Fruit fly (Drosophila melanogaster) whole organism, wandering third instar larva: ENCODE measurements around the gene CG12395.
A peak's percentile ranks its signal among the peaks of the same experiment; 100 is the strongest.

Experiments used
- Abd-B ChIP-seq: fragments of >200 bp; optimal IDR thresholded peaks from 2 replicates; lab custom pipeline; 2017; ENCODE audit warnings: missing biosample characterization, missing genetic modification characterization
- CG32264 ChIP-seq: fragments of 200-800 bp; sonication (Bioruptor generic); optimal IDR thresholded peaks from 2 replicates; lab custom pipeline; 2016; ENCODE audit warnings: missing biosample characterization, missing genetic modification characterization
- CG9705 ChIP-seq: fragments of 200-800 bp; sonication (Bioruptor generic); optimal IDR thresholded peaks from 2 replicates; lab custom pipeline; 2018; ENCODE audit warnings: missing biosample characterization, mild to moderate bottlenecking, missing genetic modification characterization
- CrebA ChIP-seq: fragments of 200-800 bp; sonication (Bioruptor generic); optimal IDR thresholded peaks from 2 replicates; lab custom pipeline; 2016; ENCODE audit warnings: missing biosample characterization, mild to moderate bottlenecking, missing genetic modification characterization, borderline replicate concordance
- Dfd ChIP-seq: fragments of >200 bp; optimal IDR thresholded peaks from 2 replicates; lab custom pipeline; 2017; ENCODE audit warnings: missing biosample characterization, missing genetic modification characterization
- Dif ChIP-seq: fragments of 200-275, 200-300 bp; sonication (Bioruptor generic); optimal IDR thresholded peaks from 2 replicates; lab custom pipeline; 2018; ENCODE audit warnings: missing biosample characterization, missing genetic modification characterization; ENCODE audit not compliant: partially characterized antibody
- GATAd ChIP-seq: sonication (Bioruptor generic); optimal IDR thresholded peaks from 2 replicates; lab custom pipeline; 2016; ENCODE audit warnings: missing biosample characterization, missing genetic modification characterization
- HLH106 ChIP-seq: fragments of 200-800 bp; optimal IDR thresholded peaks from 3 replicates; lab custom pipeline; 2019; ENCODE audit warnings: missing biosample characterization, mild to moderate bottlenecking, missing genetic modification characterization, moderate library complexity
- Hnf4 ChIP-seq: fragments of 200-800 bp; sonication (Bioruptor generic); optimal IDR thresholded peaks from 2 replicates; lab custom pipeline; 2016; ENCODE audit warnings: missing biosample characterization, mild to moderate bottlenecking, missing genetic modification characterization
- Hr78 ChIP-seq: fragments of >200 bp; optimal IDR thresholded peaks from 2 replicates; lab custom pipeline; 2017; ENCODE audit warnings: missing biosample characterization, missing genetic modification characterization
- Hr83 ChIP-seq: fragments of 200-300 bp; sonication (Bioruptor generic); optimal IDR thresholded peaks from 2 replicates; lab custom pipeline; 2016; ENCODE audit warnings: missing biosample characterization, mild to moderate bottlenecking, missing genetic modification characterization, moderate library complexity; ENCODE audit not compliant: poor library complexity, severe bottlenecking
- Jra ChIP-seq: sonication (Bioruptor generic); optimal IDR thresholded peaks from 2 replicates; lab custom pipeline; 2016; ENCODE audit warnings: missing biosample characterization, missing genetic modification characterization
- Mio ChIP-seq: sonication (Bioruptor generic); optimal IDR thresholded peaks from 2 replicates; lab custom pipeline; 2016; ENCODE audit warnings: missing biosample characterization, missing genetic modification characterization
- Myc ChIP-seq: fragments of >200 bp; optimal IDR thresholded peaks from 2 replicates; lab custom pipeline; 2017
- N ChIP-seq: fragments of >200 bp; optimal IDR thresholded peaks from 2 replicates; lab custom pipeline; 2018; ENCODE audit warnings: missing biosample characterization, missing external identifiers, missing genetic modification characterization
- OdsH ChIP-seq: fragments of 200-800 bp; sonication (Bioruptor generic); optimal IDR thresholded peaks from 2 replicates; lab custom pipeline; 2016; ENCODE audit warnings: missing biosample characterization, mild to moderate bottlenecking, missing genetic modification characterization
- Rel ChIP-seq, 2 experiments: fragments of 200-800 bp; sonication (Bioruptor generic) in 1 of 2; optimal IDR thresholded peaks; 2 replicates in 1 of 2; 3 replicates in 1 of 2; lab custom pipeline; 2016 to 2019; ENCODE audit warnings: mild to moderate bottlenecking in 2 of 2, missing biosample characterization in 2 of 2, missing genetic modification characterization in 2 of 2, moderate library complexity in 1 of 2
- Sp1 ChIP-seq: fragments of 200-800 bp; sonication (Bioruptor generic); optimal IDR thresholded peaks from 3 replicates; lab custom pipeline; 2019; ENCODE audit warnings: missing biosample characterization, mild to moderate bottlenecking, missing genetic modification characterization, moderate library complexity
- Vsx2 ChIP-seq: fragments of 200-300, 225-300 bp; sonication (Bioruptor generic); optimal IDR thresholded peaks from 2 replicates; lab custom pipeline; 2018; ENCODE audit warnings: missing biosample characterization, missing genetic modification characterization; ENCODE audit not compliant: partially characterized antibody
- br ChIP-seq: fragments of 200-800 bp; sonication (Bioruptor generic); optimal IDR thresholded peaks from 2 replicates; lab custom pipeline; 2016; ENCODE audit warnings: missing biosample characterization, missing genetic modification characterization
- brk ChIP-seq: fragments of 200-800 bp; sonication (Bioruptor generic); optimal IDR thresholded peaks from 2 replicates; lab custom pipeline; 2016; ENCODE audit warnings: missing biosample characterization, mild to moderate bottlenecking, missing genetic modification characterization
- dl ChIP-seq, 2 experiments: fragments of 175-275, 200-275 bp in 1 of 2; fragments of 200-275 bp in 1 of 2; sonication (Bioruptor generic); optimal IDR thresholded peaks; lab custom pipeline; 2018; ENCODE audit warnings: mild to moderate bottlenecking in 2 of 2, missing biosample characterization in 2 of 2, missing genetic modification characterization in 2 of 2, moderate library complexity in 2 of 2; ENCODE audit not compliant: partially characterized antibody in 2 of 2, insufficient read depth in 1 of 2
- dmrt93B ChIP-seq: fragments of 200-800 bp; sonication (Bioruptor generic); optimal IDR thresholded peaks from 2 replicates; lab custom pipeline; 2018; ENCODE audit warnings: missing biosample characterization, mild to moderate bottlenecking, missing genetic modification characterization
- dsf ChIP-seq: sonication (Bioruptor generic); optimal IDR thresholded peaks from 2 replicates; lab custom pipeline; 2016; ENCODE audit warnings: missing biosample characterization, missing genetic modification characterization, borderline replicate concordance
- ey ChIP-seq: fragments of 200-800 bp; sonication (Bioruptor generic); optimal IDR thresholded peaks from 2 replicates; lab custom pipeline; 2016; ENCODE audit warnings: missing biosample characterization, missing genetic modification characterization
- foxo ChIP-seq, 2 experiments: fragments of 200-800 bp; sonication (Bioruptor generic); optimal IDR thresholded peaks; 2 replicates in 1 of 2; 3 replicates in 1 of 2; lab custom pipeline; 2016 to 2017; ENCODE audit warnings: missing biosample characterization in 2 of 2, missing genetic modification characterization in 2 of 2
- fru ChIP-seq: fragments of 200-800 bp; sonication (Bioruptor generic); optimal IDR thresholded peaks from 3 replicates; lab custom pipeline; 2016; ENCODE audit warnings: missing biosample characterization, mild to moderate bottlenecking, missing genetic modification characterization
- h ChIP-seq: fragments of 200-800 bp; sonication (Bioruptor generic); optimal IDR thresholded peaks from 3 replicates; lab custom pipeline; 2016; ENCODE audit warnings: missing biosample characterization, mild to moderate bottlenecking, missing genetic modification characterization
- jim ChIP-seq: fragments of 175-275, 200-325 bp; sonication (Bioruptor generic); optimal IDR thresholded peaks from 2 replicates; lab custom pipeline; 2016; ENCODE audit warnings: missing biosample characterization, mild to moderate bottlenecking, missing genetic modification characterization
- lola ChIP-seq: fragments of >200 bp; optimal IDR thresholded peaks from 2 replicates; lab custom pipeline; 2017; ENCODE audit warnings: missing biosample characterization, missing genetic modification characterization
- pan ChIP-seq: fragments of >200 bp; optimal IDR thresholded peaks from 2 replicates; lab custom pipeline; 2017
- psq ChIP-seq: fragments of 200-800 bp; sonication (Bioruptor generic); optimal IDR thresholded peaks from 3 replicates; lab custom pipeline; 2017; ENCODE audit warnings: missing biosample characterization, mild to moderate bottlenecking, missing genetic modification characterization, moderate library complexity
- rgr ChIP-seq: fragments of 200-800 bp; sonication (Bioruptor generic); optimal IDR thresholded peaks from 3 replicates; lab custom pipeline; 2016; ENCODE audit warnings: missing biosample characterization, mild to moderate bottlenecking, missing genetic modification characterization
- sage ChIP-seq: fragments of 200-800 bp; sonication (Bioruptor generic); optimal IDR thresholded peaks from 2 replicates; lab custom pipeline; 2016; ENCODE audit warnings: missing biosample characterization, mild to moderate bottlenecking, missing genetic modification characterization
- sv ChIP-seq: fragments of 200-800 bp; sonication (Bioruptor generic); optimal IDR thresholded peaks from 3 replicates; lab custom pipeline; 2016; ENCODE audit warnings: missing biosample characterization, missing genetic modification characterization
- tai ChIP-seq: sonication (Bioruptor generic); optimal IDR thresholded peaks from 2 replicates; lab custom pipeline; 2016; ENCODE audit warnings: missing biosample characterization, missing genetic modification characterization
- usp ChIP-seq: fragments of >200 bp; optimal IDR thresholded peaks from 2 replicates; lab custom pipeline; 2017; ENCODE audit warnings: missing biosample characterization, missing genetic modification characterization
- woc ChIP-seq: sonication (Bioruptor generic); optimal IDR thresholded peaks from 2 replicates; lab custom pipeline; 2016; ENCODE audit warnings: missing biosample characterization, mild to moderate bottlenecking, missing genetic modification characterization

Gene CG12395

dm6 chrX:16102338-16103218 is 39.9 kb upstream of the CG12395 start:
- TF ChIP-seq CG32264 (GFP tag; lab: Kevin White, UChicago) = no peak
- TF ChIP-seq dmrt93B (GFP tag; lab: Kevin White, UChicago) = peak; percentile 51
- TF ChIP-seq br = peak; percentile 71
- peak; percentile 82 for TF ChIP-seq h (GFP tag; lab: Kevin White, UChicago)
- TF ChIP-seq foxo (GFP tag; optimal IDR thresholded peaks at IDR 0.05; lab: Kevin White, UChicago) = peak in 1 of 2 experiments; percentile 86
- TF ChIP-seq sage (GFP tag; lab: Kevin White, UChicago) = no peak
- peak; percentile 88 for TF ChIP-seq woc (GFP tag; lab: Kevin White, UChicago)
- TF ChIP-seq Rel (GFP tag; optimal IDR thresholded peaks at IDR 0.05; lab: Kevin White, UChicago) = no peak
- TF ChIP-seq Rel (tag; optimal IDR thresholded peaks at IDR 0.05; lab: Kevin White, UChicago) = peak; percentile 73
- peak; percentile 70 for TF ChIP-seq Sp1 (GFP tag; lab: Kevin White, UChicago)
- peak; percentile 47 for TF ChIP-seq Hnf4 (GFP tag; lab: Kevin White, UChicago)
- TF ChIP-seq fru (GFP tag; lab: Kevin White, UChicago) = peak; percentile 89
- TF ChIP-seq sv (GFP tag; lab: Kevin White, UChicago) = peak; percentile 21
- no peak for TF ChIP-seq Dfd (GFP tag; lab: Kevin White, UChicago)
- no peak for TF ChIP-seq jim (GFP tag; lab: Kevin White, UChicago)
- TF ChIP-seq ey = peak; percentile 79
- peak; percentile 68 for TF ChIP-seq psq (GFP tag; lab: Kevin White, UChicago)
- no peak for TF ChIP-seq CrebA (GFP tag; lab: Kevin White, UChicago)
- no peak for TF ChIP-seq CG9705 (GFP tag; lab: Kevin White, UChicago)
- peak; percentile 60 for TF ChIP-seq OdsH (GFP tag; lab: Kevin White, UChicago)
- TF ChIP-seq N (GFP tag; lab: Kevin White, UChicago) = no peak
- no peak for TF ChIP-seq dsf (GFP tag; lab: Kevin White, UChicago)
- no peak for TF ChIP-seq brk (GFP tag; lab: Kevin White, UChicago)
- TF ChIP-seq HLH106 (tag; lab: Kevin White, UChicago) = peak; percentile 61
- TF ChIP-seq rgr (GFP tag; lab: Kevin White, UChicago) = peak; percentile 68
- TF ChIP-seq Jra (GFP tag; lab: Kevin White, UChicago) = no peak
- TF ChIP-seq lola = no peak

DNA sequence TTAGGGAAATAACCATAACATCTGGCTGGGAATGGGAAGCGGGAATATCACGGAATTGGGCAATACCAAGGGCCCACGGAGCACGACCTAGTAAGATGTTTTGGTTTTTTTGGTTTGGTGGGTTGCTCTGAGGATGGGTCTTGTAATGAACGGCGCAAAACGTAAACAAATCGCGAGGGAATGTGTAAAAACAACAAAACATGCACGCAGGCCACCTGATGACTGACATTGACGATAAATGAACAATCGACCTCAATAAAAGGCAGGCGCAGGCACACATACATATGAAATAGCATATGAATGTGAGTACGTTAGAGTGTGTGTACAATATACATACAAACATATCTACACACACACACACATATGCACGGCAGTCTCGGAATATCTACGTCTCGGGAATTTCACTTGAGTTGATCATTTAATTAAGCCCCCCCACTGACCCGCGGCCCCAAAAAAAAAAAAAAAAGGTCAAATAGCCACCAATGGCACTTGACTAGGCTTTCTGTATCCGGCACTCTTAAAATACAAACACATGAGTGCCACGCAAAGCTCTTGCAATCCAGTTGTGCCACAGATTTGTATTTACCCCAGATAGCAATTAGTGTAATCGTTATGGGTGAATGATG is 38.1 kb upstream of the CG12395 start:
- TF ChIP-seq sv (GFP tag; lab: Kevin White, UChicago) = no peak
- TF ChIP-seq N (GFP tag; lab: Kevin White, UChicago) = no peak
- TF ChIP-seq Hr83 = no peak
- no peak for TF ChIP-seq GATAd (GFP tag; lab: Kevin White, UChicago)
- no peak for TF ChIP-seq ey
- TF ChIP-seq OdsH (GFP tag; lab: Kevin White, UChicago) = no peak
- no peak for TF ChIP-seq Sp1 (GFP tag; lab: Kevin White, UChicago)
- no peak for TF ChIP-seq Vsx2 (GFP tag; lab: Kevin White, UChicago)
- TF ChIP-seq brk (GFP tag; lab: Kevin White, UChicago) = no peak
- no peak for TF ChIP-seq Rel (GFP tag; optimal IDR thresholded peaks at IDR 0.05; lab: Kevin White, UChicago)
- TF ChIP-seq Rel (tag; optimal IDR thresholded peaks at IDR 0.05; lab: Kevin White, UChicago) = no peak
- TF ChIP-seq, all 38 proteins: peak for 0

DNA sequence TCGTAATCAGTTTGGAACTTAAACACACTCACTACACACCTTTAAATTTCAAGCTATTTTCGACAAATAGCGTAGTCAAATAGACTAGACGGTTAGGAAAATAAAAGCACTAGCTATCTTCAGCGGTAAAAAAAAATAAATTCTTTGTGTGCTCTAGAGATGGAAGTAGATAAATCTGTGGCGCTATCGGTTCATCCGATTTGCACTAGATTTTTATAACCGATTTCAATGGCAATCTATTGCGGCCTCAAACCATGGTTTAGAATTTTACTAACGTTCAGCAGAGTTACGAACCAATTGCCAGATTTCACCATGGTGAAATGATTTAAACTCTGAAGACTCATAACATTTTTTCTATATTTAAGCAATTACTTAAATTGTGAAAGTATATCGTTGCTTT is 33.8 kb upstream of the CG12395 start:
- no peak for TF ChIP-seq GATAd (GFP tag; lab: Kevin White, UChicago)
- TF ChIP-seq N (GFP tag; lab: Kevin White, UChicago) = no peak
- TF ChIP-seq Myc (lab: Kevin White, UChicago) = peak; percentile 65
- no peak for TF ChIP-seq dl (GFP tag; optimal IDR thresholded peaks at IDR 0.05; lab: Kevin White, UChicago; ENCODE audit: insufficient read depth in 1 of 2, partially characterized antibody in 2 of 2)
- no peak for TF ChIP-seq CG32264 (GFP tag; lab: Kevin White, UChicago)
- no peak for TF ChIP-seq ey
- TF ChIP-seq usp (GFP tag; lab: Kevin White, UChicago) = no peak
- no peak for TF ChIP-seq Jra (GFP tag; lab: Kevin White, UChicago)
- TF ChIP-seq HLH106 (tag; lab: Kevin White, UChicago) = no peak
- no peak for TF ChIP-seq dsf (GFP tag; lab: Kevin White, UChicago)
- no peak for TF ChIP-seq sv (GFP tag; lab: Kevin White, UChicago)
- TF ChIP-seq Vsx2 (GFP tag; lab: Kevin White, UChicago) = no peak
- no peak for TF ChIP-seq sage (GFP tag; lab: Kevin White, UChicago)
- no peak for TF ChIP-seq psq (GFP tag; lab: Kevin White, UChicago)
- TF ChIP-seq jim (GFP tag; lab: Kevin White, UChicago) = no peak
- no peak for TF ChIP-seq Hr83
- peak; percentile 9 for TF ChIP-seq woc (GFP tag; lab: Kevin White, UChicago)
- TF ChIP-seq fru (GFP tag; lab: Kevin White, UChicago) = no peak
- TF ChIP-seq Hnf4 (GFP tag; lab: Kevin White, UChicago) = no peak
- TF ChIP-seq Sp1 (GFP tag; lab: Kevin White, UChicago) = no peak
- no peak for TF ChIP-seq OdsH (GFP tag; lab: Kevin White, UChicago)
- no peak for TF ChIP-seq Abd-B
- no peak for TF ChIP-seq Dfd (GFP tag; lab: Kevin White, UChicago)
- TF ChIP-seq dmrt93B (GFP tag; lab: Kevin White, UChicago) = no peak
- no peak for TF ChIP-seq Mio (GFP tag; lab: Kevin White, UChicago)
- no peak for TF ChIP-seq Hr78
- TF ChIP-seq lola = no peak
- TF ChIP-seq Dif (GFP tag; lab: Kevin White, UChicago) = no peak
- no peak for TF ChIP-seq pan (lab: Kevin White, UChicago)
- TF ChIP-seq tai (GFP tag; lab: Kevin White, UChicago) = peak; percentile 41
- TF ChIP-seq rgr (GFP tag; lab: Kevin White, UChicago) = peak; percentile 14
- TF ChIP-seq foxo (GFP tag; optimal IDR thresholded peaks at IDR 0.05; lab: Kevin White, UChicago) = no peak
